Worm (Caenorhabditis elegans) whole organism, L2 larva: ENCODE measurements around the gene clec-138.

Experiments
- ama-1 ChIP-seq: fragments of 150-350 bp; optimal IDR thresholded peaks from 2 replicates; lab custom pipeline; 2018; ENCODE audit warnings: inconsistent platforms
- fos-1 ChIP-seq: fragments of 150-350 bp; optimal IDR thresholded peaks from 2 replicates; lab custom pipeline; 2014; ENCODE audit warnings: missing biosample characterization, missing genetic modification characterization
- lsy-2 ChIP-seq, 2 experiments: fragments of 150-350 bp in 1 of 2; sonication (generic microtip) in 1 of 2; optimal IDR thresholded peaks; 2 replicates each; lab custom pipeline; 2014 to 2017; ENCODE audit warnings: missing biosample characterization in 2 of 2, missing genetic modification characterization in 2 of 2
- mab-5 ChIP-seq: fragments of 150-350 bp; optimal IDR thresholded peaks from 2 replicates; lab custom pipeline; 2014; ENCODE audit warnings: missing biosample characterization, missing genetic modification characterization
- nhr-6 ChIP-seq: fragments of 150-350 bp; optimal IDR thresholded peaks from 2 replicates; lab custom pipeline; 2014; ENCODE audit warnings: missing biosample characterization, missing genetic modification characterization
- snpc-4 ChIP-seq: fragments of 150-350 bp; optimal IDR thresholded peaks from 2 replicates; lab custom pipeline; 2014; ENCODE audit warnings: missing biosample characterization, missing genetic modification characterization
- ztf-4 ChIP-seq: fragments of 150-350 bp; optimal IDR thresholded peaks from 2 replicates; lab custom pipeline; 2014; ENCODE audit warnings: missing biosample characterization, missing genetic modification characterization

- no peak for TF ChIP-seq ztf-4 (tag; lab: Kevin White, UChicago)
- no peak for TF ChIP-seq nhr-6 (tag; lab: Kevin White, UChicago)
- TF ChIP-seq snpc-4 (tag; lab: Kevin White, UChicago): no peak
- TF ChIP-seq lsy-2 (tag; optimal IDR thresholded peaks at IDR 0.05; lab: Kevin White, UChicago): no peak
- TF ChIP-seq ama-1 (lab: Kevin White, UChicago): no peak
- no peak for TF ChIP-seq mab-5 (tag; lab: Kevin White, UChicago)
- no peak for TF ChIP-seq fos-1 (tag; lab: Kevin White, UChicago)
Measured at ce11 chrII:4608073-4608472, 11.5 kb downstream of the clec-138 start, which contains the start of gene F35D11.3.
